Worm (Caenorhabditis elegans): ENCODE data around the gene fubl-2.
A peak's percentile ranks its signal among the peaks of the same experiment; 100 is the strongest.

Gene fubl-2

ce11 chrIII:7122860-7123259 lies 35.3 kb upstream of the fubl-2 start, which contains the start of the genes B0280.9 and rpia-1:
Gene B0280.9 (minus strand): TSS chrIII:7122895.
Gene rpia-1 (plus strand): TSS chrIII:7123128.
- TF ChIP-seq fkh-2 (tag; optimal IDR thresholded peaks at IDR 0.05) (no peak), nfya-1 (tag; optimal IDR thresholded peaks at IDR 0.05; ENCODE audit: insufficient read depth) (peak; percentile 18), zag-1 (tag; optimal IDR thresholded peaks at IDR 0.05) (no peak), mdl-1 (tag; optimal IDR thresholded peaks at IDR 0.05) (no peak), nhr-12 (tag; optimal IDR thresholded peaks at IDR 0.05) (no peak), nhr-67 (tag; optimal IDR thresholded peaks at IDR 0.05) (no peak), sea-2 (GFP tag; optimal IDR thresholded peaks at IDR 0.05) (no peak), nhr-28 (tag; optimal IDR thresholded peaks at IDR 0.05) (no peak), ZK546.5 (tag; optimal IDR thresholded peaks at IDR 0.05) (no peak), pqm-1 (tag; optimal IDR thresholded peaks at IDR 0.05) (peak; percentile 56), jun-1 (tag; optimal IDR thresholded peaks at IDR 0.05) (no peak), unc-62 (GFP tag; optimal IDR thresholded peaks at IDR 0.05) (no peak), R02D3.7 (tag; optimal IDR thresholded peaks at IDR 0.05) (no peak), skn-1 (tag; optimal IDR thresholded peaks at IDR 0.05) (peak; percentile 12), nhr-237 (tag; optimal IDR thresholded peaks at IDR 0.05) (no peak), tbx-2 (tag; optimal IDR thresholded peaks at IDR 0.05) (no peak), ceh-9 (tag; optimal IDR thresholded peaks at IDR 0.05) (no peak), elt-3 (tag; optimal IDR thresholded peaks at IDR 0.05) (no peak), nhr-11 (tag; optimal IDR thresholded peaks at IDR 0.05) (no peak), lin-15B (tag; optimal IDR thresholded peaks at IDR 0.05) (peak; percentile 21), snpc-4 (tag; optimal IDR thresholded peaks at IDR 0.05) (no peak), ceh-28 (tag; optimal IDR thresholded peaks at IDR 0.05) (no peak), egl-5 (tag; optimal IDR thresholded peaks at IDR 0.05) (no peak), nhr-23 (tag; optimal IDR thresholded peaks at IDR 0.05) (peak; percentile 35), ztf-11 (tag; optimal IDR thresholded peaks at IDR 0.05) (no peak), lsy-12 (tag; optimal IDR thresholded peaks at IDR 0.05) (no peak), nhr-25 (tag; optimal IDR thresholded peaks at IDR 0.05) (no peak), fos-1 (tag; optimal IDR thresholded peaks at IDR 0.05) (no peak), lin-39 (tag; optimal IDR thresholded peaks at IDR 0.05) (no peak), pha-4 (tag; optimal IDR thresholded peaks at IDR 0.05) (peak; percentile 59), aly-2 (tag; optimal IDR thresholded peaks at IDR 0.05) (no peak), elt-1 (tag; optimal IDR thresholded peaks at IDR 0.05) (no peak), nhr-76 (tag; optimal IDR thresholded peaks at IDR 0.05) (no peak), daf-12 (tag; optimal IDR thresholded peaks at IDR 0.05) (no peak), fkh-10 (GFP tag; optimal IDR thresholded peaks at IDR 0.05) (no peak), ztf-4 (tag; optimal IDR thresholded peaks at IDR 0.05) (no peak), egl-27 (tag; optimal IDR thresholded peaks at IDR 0.05) (no peak), ceh-16 (tag; optimal IDR thresholded peaks at IDR 0.05) (no peak), elt-2 (tag; optimal IDR thresholded peaks at IDR 0.05) (peak; percentile 68), ama-1 (optimal IDR thresholded peaks at IDR 0.05) (no peak), nhr-43 (tag; optimal IDR thresholded peaks at IDR 0.05; ENCODE audit: poor library complexity, severe bottlenecking) (no peak), mml-1 (tag; optimal IDR thresholded peaks at IDR 0.05) (no peak), ceh-82 (tag; optimal IDR thresholded peaks at IDR 0.05) (no peak), unc-39 (tag; optimal IDR thresholded peaks at IDR 0.05) (no peak), nhr-77 (tag; optimal IDR thresholded peaks at IDR 0.05) (no peak), hmg-11 (tag; optimal IDR thresholded peaks at IDR 0.05) (peak; percentile 23)

ce11 chrIII:7120477-7120876 lies 32.9 kb upstream of the fubl-2 start:
- TF ChIP-seq nhr-43 (tag; optimal IDR thresholded peaks at IDR 0.05; ENCODE audit: poor library complexity, severe bottlenecking) (peak; percentile 28), elt-2 (tag; optimal IDR thresholded peaks at IDR 0.05) (peak; percentile 26), tbx-2 (tag; optimal IDR thresholded peaks at IDR 0.05) (no peak), ztf-11 (tag; optimal IDR thresholded peaks at IDR 0.05) (no peak), nhr-23 (tag; optimal IDR thresholded peaks at IDR 0.05) (peak; percentile 68), nhr-25 (tag; optimal IDR thresholded peaks at IDR 0.05) (peak; percentile 42), egl-27 (tag; optimal IDR thresholded peaks at IDR 0.05) (peak; percentile 46), jun-1 (tag; optimal IDR thresholded peaks at IDR 0.05) (peak; percentile 22), pha-4 (tag; optimal IDR thresholded peaks at IDR 0.05) (peak; percentile 31), pqm-1 (tag; optimal IDR thresholded peaks at IDR 0.05) (peak; percentile 63)
